Worm (Caenorhabditis elegans) whole organism, L1 larva: ENCODE results near the gene Y49A10A.2.

Experiments used
- C16A3.4 ChIP-seq: fragments of 150-350 bp; optimal IDR thresholded peaks from 2 replicates; lab custom pipeline; 2014; ENCODE audit warnings: missing biosample characterization, missing genetic modification characterization
- ceh-82 ChIP-seq, 3 experiments: fragments of 150-350 bp in 1 of 3; sonication (generic microtip) in 2 of 3; optimal IDR thresholded peaks; 2 replicates each; lab custom pipeline; 2014 to 2017; ENCODE audit warnings: missing biosample characterization in 3 of 3, missing genetic modification characterization in 3 of 3
- efl-1 ChIP-seq, 4 experiments: fragments of 150-350 bp; optimal IDR thresholded peaks in 3 of 4; peaks in 1 of 4; 1 replicate in 1 of 4; 2 replicates in 3 of 4; lab custom pipeline; 2014; ENCODE audit warnings: missing biosample characterization in 2 of 4, missing genetic modification characterization in 2 of 4, missing genetic modification reagents in 2 of 4
- egl-27 ChIP-seq, 2 experiments: fragments of 150-350 bp in 1 of 2; sonication (generic microtip); optimal IDR thresholded peaks; 3 replicates each; lab custom pipeline; 2017 to 2018; ENCODE audit warnings: missing biosample characterization in 2 of 2, missing genetic modification characterization in 2 of 2, missing genetic modification reagents in 2 of 2
- elt-3 ChIP-seq, 6 experiments: fragments of 150-350 bp in 1 of 6; sonication (generic microtip); optimal IDR thresholded peaks; 2 replicates each; lab custom pipeline; 2017 to 2018; ENCODE audit warnings: missing biosample characterization in 6 of 6, missing genetic modification characterization in 6 of 6, inconsistent platforms in 1 of 6
- fkh-4 ChIP-seq: sonication (generic microtip); optimal IDR thresholded peaks from 2 replicates; lab custom pipeline; 2016; ENCODE audit warnings: missing compliant biosample characterization, missing genetic modification characterization, borderline replicate concordance
- hlh-17 ChIP-seq: fragments of 200-800 bp; sonication (Bioruptor generic); optimal IDR thresholded peaks from 2 replicates; lab custom pipeline; 2018; ENCODE audit warnings: missing genetic modification characterization, mild to moderate bottlenecking, missing compliant biosample characterization, moderate library complexity, borderline replicate concordance
- lin-13 ChIP-seq: fragments of 150-350 bp; optimal IDR thresholded peaks from 2 replicates; lab custom pipeline; 2014; ENCODE audit warnings: missing biosample characterization, missing genetic modification reagents, missing genetic modification characterization
- lin-14 ChIP-seq: fragments of 200-800 bp; sonication (Bioruptor generic); optimal IDR thresholded peaks from 2 replicates; lab custom pipeline; 2018; ENCODE audit warnings: mild to moderate bottlenecking, missing genetic modification characterization, moderate library complexity, missing compliant biosample characterization
- lir-3 ChIP-seq: sonication (generic microtip); optimal IDR thresholded peaks from 2 replicates; lab custom pipeline; 2016; ENCODE audit warnings: mild to moderate bottlenecking, missing genetic modification characterization, moderate library complexity, missing compliant biosample characterization; ENCODE audit not compliant: poor library complexity
- nhr-12 ChIP-seq: sonication (generic microtip); optimal IDR thresholded peaks from 2 replicates; lab custom pipeline; 2017; ENCODE audit warnings: missing biosample characterization, missing genetic modification characterization
- nhr-20 ChIP-seq: sonication (generic microtip); optimal IDR thresholded peaks from 2 replicates; lab custom pipeline; 2016; ENCODE audit warnings: mild to moderate bottlenecking, missing genetic modification characterization, missing compliant biosample characterization
- nhr-237 ChIP-seq: fragments of 150-350 bp; optimal IDR thresholded peaks from 2 replicates; lab custom pipeline; 2014; ENCODE audit warnings: missing biosample characterization, missing genetic modification characterization
- nhr-84 ChIP-seq: sonication (generic microtip); optimal IDR thresholded peaks from 2 replicates; lab custom pipeline; 2017; ENCODE audit warnings: missing biosample characterization, missing genetic modification characterization
- pag-3 ChIP-seq: sonication (generic microtip); optimal IDR thresholded peaks from 2 replicates; lab custom pipeline; 2017; ENCODE audit warnings: missing genetic modification characterization, mild to moderate bottlenecking, missing compliant biosample characterization, antibody characterized with exemption, borderline replicate concordance; ENCODE audit not compliant: insufficient read depth
- sox-4 ChIP-seq: sonication (generic microtip); optimal IDR thresholded peaks from 2 replicates; lab custom pipeline; 2016; ENCODE audit warnings: missing genetic modification characterization, missing compliant biosample characterization
- sptf-1 ChIP-seq: fragments of 150-350 bp; optimal IDR thresholded peaks from 2 replicates; lab custom pipeline; 2014; ENCODE audit warnings: missing biosample characterization, missing genetic modification characterization
- unc-62 ChIP-seq: fragments of 150-350 bp; optimal IDR thresholded peaks from 2 replicates; lab custom pipeline; 2014; ENCODE audit warnings: missing biosample characterization, missing genetic modification reagents, missing genetic modification characterization
- unc-86 ChIP-seq: sonication (generic microtip); optimal IDR thresholded peaks from 2 replicates; lab custom pipeline; 2016; ENCODE audit warnings: missing genetic modification characterization, missing compliant biosample characterization
- unc-98 ChIP-seq: fragments of 200-800 bp; sonication (Bioruptor generic); IDR thresholded peaks from 2 replicates; pipeline ENCODE4 v1.3.6; 2022; ENCODE audit warnings: missing genetic modification characterization, missing compliant biosample characterization

Y49A10A.2 gene

ce11 chrX:10321401-10321800, 51.1 kb downstream of the Y49A10A.2 start:
- TF ChIP-seq unc-62 (GFP tag; lab: Kevin White, UChicago) (no peak), unc-86 (tag; lab: Kevin White, UChicago) (no peak), pag-3 (tag; lab: Kevin White, UChicago) (no peak), lin-13 (no peak), nhr-20 (tag; lab: Kevin White, UChicago) (no peak), lir-3 (tag; lab: Kevin White, UChicago) (no peak), hlh-17 (GFP tag; lab: Kevin White, UChicago) (no peak), sox-4 (tag; lab: Kevin White, UChicago) (no peak), nhr-84 (tag; lab: Kevin White, UChicago) (no peak), sptf-1 (tag; lab: Kevin White, UChicago) (no peak), egl-27 (tag; optimal IDR thresholded peaks at IDR 0.05; lab: Kevin White, UChicago) (no peak), C16A3.4 (tag; lab: Kevin White, UChicago) (no peak), unc-98 (no peak), lin-14 (no peak), nhr-237 (tag; lab: Kevin White, UChicago) (no peak), fkh-4 (no peak), nhr-12 (tag; lab: Kevin White, UChicago) (no peak), elt-3 (tag; optimal IDR thresholded peaks at IDR 0.05; lab: Kevin White, UChicago) (no peak), efl-1 (optimal IDR thresholded peaks at IDR 0.05; lab: Kevin White, UChicago) (no peak), efl-1 (GFP tag; optimal IDR thresholded peaks at IDR 0.05 in 1 of 2; lab: Kevin White, UChicago) (no peak), ceh-82 (tag; optimal IDR thresholded peaks at IDR 0.05; lab: Kevin White, UChicago) (no peak)
